Fruit fly (Drosophila melanogaster): ENCODE data around the gene DIP-epsilon.
A peak's percentile ranks its signal among the peaks of the same experiment; 100 is the strongest.

The DIP-epsilon gene

dm6 chr2L:6350984-6351808, 59.9 kb downstream of the DIP-epsilon start, which contains the start of gene CG9498:
TSS of gene CG9498 (minus strand) at chr2L:6351034.
- TF ChIP-seq dsf (GFP tag; optimal IDR thresholded peaks at IDR 0.05; ENCODE audit: borderline replicate concordance) (no peak), sv (GFP tag; optimal IDR thresholded peaks at IDR 0.05) (peak; percentile 24), HLH106 (tag; optimal IDR thresholded peaks at IDR 0.05) (peak; percentile 0), Vsx2 (GFP tag; optimal IDR thresholded peaks at IDR 0.05; ENCODE audit: partially characterized antibody) (peak; percentile 37), foxo (GFP tag; optimal IDR thresholded peaks at IDR 0.05) (peak in 1 of 2 experiments; percentile 74), pan (optimal IDR thresholded peaks at IDR 0.05) (no peak), fru (GFP tag; optimal IDR thresholded peaks at IDR 0.05) (peak; percentile 22), Dif (GFP tag; optimal IDR thresholded peaks at IDR 0.05; ENCODE audit: partially characterized antibody) (no peak), OdsH (GFP tag; optimal IDR thresholded peaks at IDR 0.05) (peak; percentile 47)

DNA sequence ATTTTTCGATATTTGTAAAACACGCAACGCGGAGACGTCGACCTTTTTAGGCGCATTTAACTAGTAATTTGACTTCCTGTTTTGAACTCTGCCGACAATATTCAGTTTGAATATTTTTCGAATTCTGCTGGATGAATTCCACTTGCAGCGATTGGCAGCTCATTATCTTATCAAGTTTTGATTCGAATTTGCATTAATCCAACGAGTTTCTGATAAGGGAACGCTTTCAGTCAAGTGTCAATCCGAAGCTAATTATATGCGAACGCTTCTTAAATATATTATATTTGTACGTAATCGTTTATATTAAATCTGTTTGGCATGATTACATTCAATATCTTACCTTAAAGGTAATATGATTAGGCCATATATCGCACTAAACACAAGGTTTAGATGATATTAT, 62.8 kb downstream of the DIP-epsilon start, which contains the start of gene CG9497:
Gene CG9497, minus strand, starts transcription at position 101 of the 400 bp plus-strand sequence.
- TF ChIP-seq ey (GFP tag; optimal IDR thresholded peaks at IDR 0.05) (no peak), br (GFP tag; optimal IDR thresholded peaks at IDR 0.05) (no peak), psq (GFP tag; optimal IDR thresholded peaks at IDR 0.05) (no peak), pan (optimal IDR thresholded peaks at IDR 0.05) (no peak), brk (GFP tag; optimal IDR thresholded peaks at IDR 0.05) (no peak), dl (GFP tag; optimal IDR thresholded peaks at IDR 0.05; ENCODE audit: insufficient read depth in 1 of 2, partially characterized antibody in 2 of 2) (no peak), dmrt93B (GFP tag; optimal IDR thresholded peaks at IDR 0.05) (no peak), sage (GFP tag; optimal IDR thresholded peaks at IDR 0.05) (no peak), woc (GFP tag; optimal IDR thresholded peaks at IDR 0.05) (no peak), h (GFP tag; optimal IDR thresholded peaks at IDR 0.05) (no peak), Dif (GFP tag; optimal IDR thresholded peaks at IDR 0.05; ENCODE audit: partially characterized antibody) (no peak), foxo (GFP tag; optimal IDR thresholded peaks at IDR 0.05) (no peak), Dfd (GFP tag; optimal IDR thresholded peaks at IDR 0.05) (no peak), Hr83 (GFP tag; optimal IDR thresholded peaks at IDR 0.05; ENCODE audit: poor library complexity, severe bottlenecking) (no peak), Hnf4 (GFP tag; optimal IDR thresholded peaks at IDR 0.05) (no peak)

dm6 chr2L:6343084-6343873, 67.8 kb downstream of the DIP-epsilon start:
- TF ChIP-seq sv (GFP tag; optimal IDR thresholded peaks at IDR 0.05) (no peak), Rel (GFP tag; optimal IDR thresholded peaks at IDR 0.05) (no peak), Rel (tag; optimal IDR thresholded peaks at IDR 0.05) (peak; percentile 37), Dif (GFP tag; optimal IDR thresholded peaks at IDR 0.05; ENCODE audit: partially characterized antibody) (peak; percentile 5), h (GFP tag; optimal IDR thresholded peaks at IDR 0.05) (peak; percentile 15), psq (GFP tag; optimal IDR thresholded peaks at IDR 0.05) (peak; percentile 29), Hr83 (GFP tag; optimal IDR thresholded peaks at IDR 0.05; ENCODE audit: poor library complexity, severe bottlenecking) (peak; percentile 51), HLH106 (tag; optimal IDR thresholded peaks at IDR 0.05) (no peak), dl (GFP tag; optimal IDR thresholded peaks at IDR 0.05; ENCODE audit: insufficient read depth in 1 of 2, partially characterized antibody in 2 of 2) (peak in 1 of 2 experiments; percentile 18)

dm6 chr2L:6341246-6341645, 69.9 kb downstream of the DIP-epsilon start:
- no peak for TF ChIP-seq fru (GFP tag; optimal IDR thresholded peaks at IDR 0.05)
- TF ChIP-seq br (GFP tag; optimal IDR thresholded peaks at IDR 0.05): no peak
- TF ChIP-seq jim (GFP tag; optimal IDR thresholded peaks at IDR 0.05): no peak
- no peak for TF ChIP-seq Hr78 (GFP tag; optimal IDR thresholded peaks at IDR 0.05)
- TF ChIP-seq Hnf4 (GFP tag; optimal IDR thresholded peaks at IDR 0.05): no peak
- TF ChIP-seq CrebA (GFP tag; optimal IDR thresholded peaks at IDR 0.05; ENCODE audit: borderline replicate concordance): no peak
- TF ChIP-seq dsf (GFP tag; optimal IDR thresholded peaks at IDR 0.05; ENCODE audit: borderline replicate concordance): no peak
- no peak for TF ChIP-seq ey (GFP tag; optimal IDR thresholded peaks at IDR 0.05)
- no peak for TF ChIP-seq psq (GFP tag; optimal IDR thresholded peaks at IDR 0.05)
- TF ChIP-seq brk (GFP tag; optimal IDR thresholded peaks at IDR 0.05): no peak
- no peak for TF ChIP-seq OdsH (GFP tag; optimal IDR thresholded peaks at IDR 0.05)
- no peak for TF ChIP-seq tai (GFP tag; optimal IDR thresholded peaks at IDR 0.05)
